Worm (Caenorhabditis elegans) whole organism, L1 larva: ENCODE results near the gene Y8A9A.2.

ENCODE experiments used
- Y116A8C.19 ChIP-seq: sonication (generic microtip); optimal IDR thresholded peaks from 2 replicates; lab custom pipeline; 2016; ENCODE audit warnings: missing compliant biosample characterization, missing genetic modification characterization, borderline replicate concordance
- aha-1 ChIP-seq: fragments of 150-350 bp; optimal IDR thresholded peaks from 2 replicates; lab custom pipeline; 2014; ENCODE audit warnings: missing biosample characterization, missing genetic modification characterization
- alr-1 ChIP-seq: fragments of 200-800 bp; sonication (Bioruptor generic); optimal IDR thresholded peaks from 2 replicates; lab custom pipeline; 2018; ENCODE audit warnings: borderline replicate concordance, mild to moderate bottlenecking, missing genetic modification characterization, missing compliant biosample characterization
- elt-3 ChIP-seq, 6 experiments: fragments of 150-350 bp in 1 of 6; sonication (generic microtip); optimal IDR thresholded peaks; 2 replicates each; lab custom pipeline; 2017 to 2018; ENCODE audit warnings: missing biosample characterization in 6 of 6, missing genetic modification characterization in 6 of 6, inconsistent platforms in 1 of 6
- mdl-1 ChIP-seq, 2 experiments: fragments of 150-350 bp; optimal IDR thresholded peaks; 2 replicates each; lab custom pipeline; 2014 to 2017; ENCODE audit warnings: missing biosample characterization in 2 of 2, missing genetic modification characterization in 2 of 2, inconsistent platforms in 1 of 2
- nhr-11 ChIP-seq: fragments of 150-350 bp; optimal IDR thresholded peaks from 2 replicates; lab custom pipeline; 2014; ENCODE audit warnings: missing biosample characterization, missing genetic modification characterization
- snpc-4 ChIP-seq: fragments of 150-350 bp; optimal IDR thresholded peaks from 2 replicates; lab custom pipeline; 2014; ENCODE audit warnings: missing biosample characterization, missing genetic modification characterization
- unc-62 ChIP-seq: fragments of 150-350 bp; optimal IDR thresholded peaks from 2 replicates; lab custom pipeline; 2014; ENCODE audit warnings: missing biosample characterization, missing genetic modification reagents, missing genetic modification characterization
- xbp-1 ChIP-seq: sonication (generic microtip); optimal IDR thresholded peaks from 2 replicates; lab custom pipeline; 2016; ENCODE audit warnings: missing genetic modification characterization, missing compliant biosample characterization
- ztf-4 ChIP-seq: fragments of 150-350 bp; optimal IDR thresholded peaks from 2 replicates; lab custom pipeline; 2014; ENCODE audit warnings: missing biosample characterization, missing genetic modification characterization

ce11 chrII:3757499-3757898, 37.9 kb upstream of the Y8A9A.2 start, which contains the start of gene srx-111:
- no peak for TF ChIP-seq alr-1 (tag; lab: Kevin White, UChicago)
- no peak for TF ChIP-seq xbp-1 (tag; lab: Kevin White, UChicago)
- TF ChIP-seq ztf-4 (tag; lab: Kevin White, UChicago): no peak
- no peak for TF ChIP-seq unc-62
- no peak for TF ChIP-seq mdl-1 (tag; optimal IDR thresholded peaks at IDR 0.05; lab: Kevin White, UChicago)
- no peak for TF ChIP-seq aha-1 (tag; lab: Kevin White, UChicago)
- no peak for TF ChIP-seq snpc-4 (tag; lab: Kevin White, UChicago)
- TF ChIP-seq elt-3 (tag; optimal IDR thresholded peaks at IDR 0.05; lab: Kevin White, UChicago): no peak
- no peak for TF ChIP-seq nhr-11 (tag; lab: Kevin White, UChicago)
- TF ChIP-seq Y116A8C.19 (tag; lab: Kevin White, UChicago): no peak
